Fruit fly (Drosophila melanogaster) whole organism, adult: ENCODE data around the gene eys.

Experiments
- CG11617 ChIP-seq: fragments of 200-800 bp; sonication (Bioruptor generic); optimal IDR thresholded peaks from 2 replicates; lab custom pipeline; 2017; ENCODE audit warnings: mild to moderate bottlenecking, missing biosample characterization, missing genetic modification reagents, missing genetic modification characterization
- CG12768 ChIP-seq: fragments of 200-800 bp; sonication (Bioruptor generic); optimal IDR thresholded peaks from 2 replicates; lab custom pipeline; 2017; ENCODE audit warnings: missing biosample characterization, missing genetic modification characterization, mild to moderate bottlenecking, moderate library complexity, missing genetic modification reagents
- CG14711 ChIP-seq: fragments of 200-800 bp; sonication (Bioruptor generic); optimal IDR thresholded peaks from 2 replicates; lab custom pipeline; 2018; ENCODE audit warnings: missing biosample characterization, mild to moderate bottlenecking, missing genetic modification characterization, moderate library complexity
- CG1620 ChIP-seq: fragments of 200-800 bp; sonication (Bioruptor generic); optimal IDR thresholded peaks from 2 replicates; lab custom pipeline; 2016; ENCODE audit warnings: missing biosample characterization, missing genetic modification characterization
- CG33017 ChIP-seq: fragments of 200-800 bp; sonication (Bioruptor generic); optimal IDR thresholded peaks from 2 replicates; lab custom pipeline; 2018; ENCODE audit warnings: missing biosample characterization, mild to moderate bottlenecking, missing genetic modification characterization, moderate library complexity
- CG5204 ChIP-seq: fragments of 200-800 bp; sonication (Bioruptor generic); optimal IDR thresholded peaks from 2 replicates; lab custom pipeline; 2016; ENCODE audit warnings: missing biosample characterization, missing genetic modification characterization
- CG7045 ChIP-seq: fragments of 200-800 bp; sonication (Bioruptor generic); optimal IDR thresholded peaks from 2 replicates; lab custom pipeline; 2017; ENCODE audit warnings: missing biosample characterization, mild to moderate bottlenecking, missing genetic modification characterization
- CG7101 ChIP-seq: fragments of 200-800 bp; sonication (Bioruptor generic); optimal IDR thresholded peaks from 2 replicates; lab custom pipeline; 2018; ENCODE audit warnings: missing biosample characterization, mild to moderate bottlenecking, missing genetic modification characterization, moderate library complexity
- Clk ChIP-seq: fragments of 200-800 bp; sonication (Bioruptor generic); optimal IDR thresholded peaks from 2 replicates; lab custom pipeline; 2017; ENCODE audit warnings: missing biosample characterization, missing genetic modification characterization
- Crg-1 ChIP-seq: fragments of 200-800 bp; sonication (Bioruptor generic); optimal IDR thresholded peaks from 2 replicates; lab custom pipeline; 2016; ENCODE audit warnings: missing biosample characterization, missing genetic modification characterization
- Hr96 ChIP-seq: fragments of 200-800 bp; sonication (Bioruptor generic); optimal IDR thresholded peaks from 2 replicates; lab custom pipeline; 2016; ENCODE audit warnings: missing biosample characterization, missing genetic modification characterization
- Mnt ChIP-seq: fragments of 200-800 bp; sonication (Bioruptor generic); optimal IDR thresholded peaks from 2 replicates; lab custom pipeline; 2016; ENCODE audit warnings: missing biosample characterization, mild to moderate bottlenecking, missing genetic modification characterization
- bab1 ChIP-seq: fragments of 200-800 bp; sonication (Bioruptor generic); optimal IDR thresholded peaks from 3 replicates; lab custom pipeline; 2019; ENCODE audit warnings: missing biosample characterization, mild to moderate bottlenecking, missing genetic modification characterization, moderate library complexity
- cic ChIP-seq: fragments of 200-800 bp; sonication (Bioruptor generic); optimal IDR thresholded peaks from 2 replicates; lab custom pipeline; 2017; ENCODE audit warnings: missing biosample characterization, mild to moderate bottlenecking, missing genetic modification characterization, moderate library complexity
- cnc ChIP-seq, 2 experiments: fragments of >200 bp; optimal IDR thresholded peaks; 2 replicates each; lab custom pipeline; 2017
- kay ChIP-seq: fragments of 200-800 bp; sonication (Bioruptor generic); peaks from one replicate; lab custom pipeline; 2016; ENCODE audit warnings: missing biosample characterization, missing genetic modification characterization, borderline replicate concordance
- ovo ChIP-seq: fragments of 200-800 bp; sonication (Bioruptor generic); optimal IDR thresholded peaks from 2 replicates; lab custom pipeline; 2016; ENCODE audit warnings: missing biosample characterization, missing genetic modification characterization
- pad ChIP-seq: fragments of 200-800 bp; sonication (Bioruptor generic); optimal IDR thresholded peaks from 3 replicates; lab custom pipeline; 2017; ENCODE audit warnings: missing biosample characterization, missing genetic modification characterization, mild to moderate bottlenecking, moderate library complexity, missing genetic modification reagents
- tj ChIP-seq: fragments of 200-800 bp; sonication (Bioruptor generic); optimal IDR thresholded peaks from 3 replicates; lab custom pipeline; 2017; ENCODE audit warnings: missing biosample characterization, mild to moderate bottlenecking, missing genetic modification characterization, moderate library complexity
- toe ChIP-seq: fragments of 200-800 bp; sonication (Bioruptor generic); optimal IDR thresholded peaks from 2 replicates; lab custom pipeline; 2016; ENCODE audit warnings: missing biosample characterization, missing genetic modification characterization

eys gene

dm6 chr2L:2290638-2291037 is 20.8 kb upstream of the eys start, which contains the start of gene robl22E:
Gene robl22E, minus strand, starts transcription at chr2L:2290738.
- TF ChIP-seq CG14711 (tag; lab: Kevin White, UChicago) (no peak), CG11617 (GFP tag; lab: Kevin White, UChicago) (no peak)

- no peak for TF ChIP-seq Hr96 (GFP tag; lab: Kevin White, UChicago)
- TF ChIP-seq CG7101 (tag; lab: Kevin White, UChicago), result no peak
- TF ChIP-seq Mnt, result no peak
- TF ChIP-seq cnc (optimal IDR thresholded peaks at IDR 0.05; lab: Kevin White, UChicago), result no peak
- no peak for TF ChIP-seq CG5204 (GFP tag; lab: Kevin White, UChicago)
Observed at dm6 chr2L:2299803-2300202, 11.7 kb upstream of the eys start, which contains the start of gene CG31949. Gene CG31949, plus strand, starts transcription at chr2L:2300103.

DNA sequence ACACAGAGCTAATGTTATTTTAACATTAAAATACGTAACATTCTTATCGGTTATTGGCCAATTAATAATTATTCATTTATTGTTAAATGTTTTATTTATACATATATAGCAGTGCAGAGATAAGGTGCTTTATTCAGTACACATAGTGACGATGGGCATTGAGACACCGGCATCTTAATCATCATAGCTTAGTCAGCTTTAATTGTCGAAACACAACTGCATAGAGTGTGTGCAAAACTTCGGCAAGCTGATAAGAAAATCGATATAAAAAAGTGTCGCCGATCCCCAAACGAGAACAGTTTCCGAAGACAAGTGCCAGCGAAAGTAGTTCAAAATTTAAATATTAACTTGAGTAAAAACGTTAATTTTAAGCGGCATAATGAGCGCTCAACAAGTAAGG is 3.8 kb upstream of the eys start, which contains the start of gene CG16995:
TSS of gene CG16995 (plus strand) at position 301 of the 400 bp plus-strand sequence.
- TF ChIP-seq CG5204 (GFP tag; lab: Kevin White, UChicago) (no peak), ovo (GFP tag; lab: Kevin White, UChicago) (no peak), CG7045 (GFP tag; lab: Kevin White, UChicago) (no peak), Hr96 (GFP tag; lab: Kevin White, UChicago) (no peak), CG12768 (no peak)

DNA sequence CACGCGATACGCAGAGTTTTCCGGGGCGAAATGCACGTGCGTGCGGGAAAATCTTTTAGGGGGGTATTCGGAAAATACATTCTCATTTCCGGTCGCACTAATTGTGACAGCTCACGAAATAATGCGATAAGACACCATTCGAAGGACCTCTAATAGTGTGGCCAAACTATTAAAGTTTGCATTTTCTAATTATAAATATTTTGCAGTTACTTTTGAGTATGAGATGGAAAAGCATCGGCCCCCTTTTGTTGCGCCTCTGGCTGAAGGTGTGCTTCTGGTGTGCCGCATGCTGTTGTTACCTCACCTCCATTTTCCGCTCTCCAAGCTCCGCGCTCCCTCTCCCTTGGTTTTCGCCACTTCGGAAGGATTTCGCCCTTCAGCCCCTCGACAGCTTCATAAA is 2.7 kb downstream of the eys start:
- TF ChIP-seq tj (GFP tag; lab: Kevin White, UChicago), result no peak

- no peak for TF ChIP-seq CG11617 (GFP tag; lab: Kevin White, UChicago)
- no peak for TF ChIP-seq cic (GFP tag; lab: Kevin White, UChicago)
- no peak for TF ChIP-seq toe (GFP tag; lab: Kevin White, UChicago)
- TF ChIP-seq Clk (GFP tag; lab: Kevin White, UChicago), result no peak
- no peak for TF ChIP-seq Crg-1 (GFP tag; lab: Kevin White, UChicago)
Observed at dm6 chr2L:2348479-2348878, 37.0 kb downstream of the eys start.

- TF ChIP-seq tj (GFP tag; lab: Kevin White, UChicago) (no peak), CG5204 (GFP tag; lab: Kevin White, UChicago) (no peak), cnc (optimal IDR thresholded peaks at IDR 0.05; lab: Kevin White, UChicago) (no peak), bab1 (GFP tag; lab: Kevin White, UChicago) (peak; percentile 65), pad (peak; percentile 26), CG12768 (no peak), toe (GFP tag; lab: Kevin White, UChicago) (no peak), CG1620 (GFP tag; lab: Kevin White, UChicago) (no peak), Mnt (no peak), CG14711 (tag; lab: Kevin White, UChicago) (no peak), Hr96 (GFP tag; lab: Kevin White, UChicago) (no peak), Clk (GFP tag; lab: Kevin White, UChicago) (no peak), Crg-1 (GFP tag; lab: Kevin White, UChicago) (no peak), CG7045 (GFP tag; lab: Kevin White, UChicago) (no peak), CG33017 (no peak), CG7101 (tag; lab: Kevin White, UChicago) (peak; percentile 4), CG11617 (GFP tag; lab: Kevin White, UChicago) (peak; percentile 14), cic (GFP tag; lab: Kevin White, UChicago) (peak; percentile 3), ovo (GFP tag; lab: Kevin White, UChicago) (no peak), kay (GFP tag; lab: Kevin White, UChicago) (no peak)
Observed at dm6 chr2L:2357228-2357656, 45.8 kb downstream of the eys start, which contains the start of gene CG9967. Gene CG9967, minus strand, starts transcription at chr2L:2357356.

dm6 chr2L:2361893-2362807 is 50.7 kb downstream of the eys start:
- TF ChIP-seq cnc (optimal IDR thresholded peaks at IDR 0.05; lab: Kevin White, UChicago), result no peak
- TF ChIP-seq kay (GFP tag; lab: Kevin White, UChicago), result peak; percentile 91
- TF ChIP-seq cic (GFP tag; lab: Kevin White, UChicago), result peak; percentile 22
